Fruit fly (Drosophila melanogaster) whole organism: ENCODE results near the gene Rad9.

Experiments used
- CG8478 ChIP-seq: fragments of >200 bp; optimal IDR thresholded peaks from 2 replicates; lab custom pipeline; 2018; ENCODE audit warnings: inconsistent platforms
- Dll ChIP-seq: fragments of >200 bp; optimal IDR thresholded peaks from 2 replicates; lab custom pipeline; 2017
- EcR ChIP-seq, 2 experiments: fragments of >200 bp; optimal IDR thresholded peaks; 2 replicates each; lab custom pipeline; 2017; ENCODE audit warnings: missing biosample characterization in 2 of 2, missing genetic modification characterization in 2 of 2, missing genetic modification reagents in 2 of 2
- pan ChIP-seq: fragments of >200 bp; optimal IDR thresholded peaks from 2 replicates; lab custom pipeline; 2017
- psq ChIP-seq: fragments of >200 bp; optimal IDR thresholded peaks from 2 replicates; lab custom pipeline; 2017
- usp ChIP-seq: fragments of >200 bp; optimal IDR thresholded peaks from 2 replicates; lab custom pipeline; 2017; ENCODE audit warnings: missing biosample characterization, missing genetic modification characterization, mixed read lengths

Rad9 gene

DNA sequence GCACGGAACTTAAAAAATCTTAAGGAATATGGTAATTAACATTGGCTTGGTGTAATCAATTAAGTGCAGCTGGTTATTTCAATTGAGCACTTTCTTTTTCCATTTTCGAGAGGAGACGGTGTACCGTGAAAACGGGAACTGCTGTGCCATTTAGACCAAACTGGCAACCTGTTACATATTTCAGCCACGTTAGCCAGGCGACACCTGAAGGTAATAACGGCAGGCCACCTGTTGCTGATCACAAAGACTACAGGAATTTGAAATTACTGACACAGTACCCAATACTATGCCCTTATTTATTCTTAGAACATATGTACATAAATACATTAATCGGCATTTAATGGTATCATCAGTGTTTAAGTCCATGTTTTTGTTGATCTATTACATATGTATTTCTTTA is 30.1 kb downstream of the Rad9 start:
- TF ChIP-seq pan (lab: Kevin White, UChicago) (no peak), EcR (GFP tag; optimal IDR thresholded peaks at IDR 0.05; lab: Kevin White, UChicago) (no peak), CG8478 (lab: Kevin White, UChicago) (no peak), Dll (lab: Kevin White, UChicago) (no peak), psq (lab: Kevin White, UChicago) (no peak), usp (GFP tag; lab: Kevin White, UChicago) (no peak)

DNA sequence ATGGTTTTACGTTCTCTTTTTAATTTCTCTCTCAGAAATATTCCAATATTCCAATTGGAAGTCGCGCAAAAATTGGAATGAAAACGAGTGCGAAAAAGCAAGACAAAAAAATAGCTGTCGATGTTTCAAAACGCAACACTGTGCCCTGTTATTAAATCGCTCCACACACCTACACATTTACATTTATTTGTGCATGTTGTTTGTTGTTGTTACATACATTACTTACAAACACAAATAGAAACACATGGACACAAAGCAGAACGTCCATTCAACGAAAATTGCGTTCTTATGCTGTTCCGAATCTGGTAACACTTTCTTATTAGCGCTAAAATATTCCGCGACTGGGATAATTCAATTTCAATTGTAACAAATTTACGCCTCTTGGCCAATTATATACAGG is 31.1 kb downstream of the Rad9 start:
- TF ChIP-seq usp (GFP tag; lab: Kevin White, UChicago) (no peak), CG8478 (lab: Kevin White, UChicago) (no peak)

DNA sequence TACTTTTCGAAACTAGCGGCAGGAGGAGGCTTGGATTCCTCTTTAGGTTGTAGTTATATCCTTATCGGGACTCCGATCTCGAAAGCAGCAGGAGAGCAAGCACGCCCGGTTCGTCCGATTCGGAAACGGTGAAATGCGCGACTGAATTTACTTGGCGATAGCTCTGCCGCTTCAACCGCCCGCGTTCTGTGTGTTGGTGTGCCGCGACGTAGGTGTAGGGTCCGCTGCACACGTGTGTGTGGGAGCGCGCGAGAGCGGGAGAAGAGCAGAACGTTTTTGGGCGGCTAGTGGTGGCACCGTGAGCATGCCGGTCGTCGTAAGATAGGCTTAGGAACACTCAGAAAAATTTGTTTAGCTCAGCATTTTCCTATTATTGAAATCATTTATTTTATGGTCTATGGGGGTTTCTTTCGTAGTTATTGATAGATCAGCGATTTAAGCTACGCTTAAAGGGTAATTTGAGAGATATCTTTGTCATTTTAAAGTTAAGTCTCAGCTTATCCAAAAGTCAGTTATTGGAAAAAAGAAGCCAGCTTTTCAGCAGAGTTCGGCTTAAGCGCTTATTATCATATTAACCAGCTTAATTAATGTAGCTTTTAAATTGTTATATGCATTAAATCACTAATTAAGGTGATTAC is 31.9 kb downstream of the Rad9 start:
- no peak for TF ChIP-seq Dll (lab: Kevin White, UChicago)
- TF ChIP-seq CG8478 (lab: Kevin White, UChicago) = no peak
- TF ChIP-seq pan (lab: Kevin White, UChicago) = no peak
- no peak for TF ChIP-seq EcR (GFP tag; optimal IDR thresholded peaks at IDR 0.05; lab: Kevin White, UChicago)

DNA sequence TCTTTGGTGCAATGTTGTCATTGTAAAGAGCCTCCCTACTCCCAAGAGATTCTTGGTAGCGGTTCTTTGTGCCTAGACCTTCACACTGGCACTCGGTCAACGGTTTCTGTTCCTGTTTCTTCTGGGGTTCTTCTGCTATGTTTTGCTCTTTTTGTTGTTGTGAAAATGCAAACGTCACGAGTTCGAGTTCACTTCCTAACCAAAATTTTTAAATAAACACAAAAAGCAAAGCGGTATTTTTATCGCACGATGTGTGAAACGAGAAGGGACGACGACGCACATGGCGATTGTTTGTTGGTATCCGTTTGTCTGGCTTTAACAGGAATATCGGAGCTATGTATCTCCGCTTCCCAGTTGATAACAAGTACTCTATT is 32.4 kb downstream of the Rad9 start:
- TF ChIP-seq psq (lab: Kevin White, UChicago) (no peak), EcR (GFP tag; optimal IDR thresholded peaks at IDR 0.05; lab: Kevin White, UChicago) (no peak), Dll (lab: Kevin White, UChicago) (no peak), CG8478 (lab: Kevin White, UChicago) (no peak), pan (lab: Kevin White, UChicago) (no peak), usp (GFP tag; lab: Kevin White, UChicago) (no peak)

DNA sequence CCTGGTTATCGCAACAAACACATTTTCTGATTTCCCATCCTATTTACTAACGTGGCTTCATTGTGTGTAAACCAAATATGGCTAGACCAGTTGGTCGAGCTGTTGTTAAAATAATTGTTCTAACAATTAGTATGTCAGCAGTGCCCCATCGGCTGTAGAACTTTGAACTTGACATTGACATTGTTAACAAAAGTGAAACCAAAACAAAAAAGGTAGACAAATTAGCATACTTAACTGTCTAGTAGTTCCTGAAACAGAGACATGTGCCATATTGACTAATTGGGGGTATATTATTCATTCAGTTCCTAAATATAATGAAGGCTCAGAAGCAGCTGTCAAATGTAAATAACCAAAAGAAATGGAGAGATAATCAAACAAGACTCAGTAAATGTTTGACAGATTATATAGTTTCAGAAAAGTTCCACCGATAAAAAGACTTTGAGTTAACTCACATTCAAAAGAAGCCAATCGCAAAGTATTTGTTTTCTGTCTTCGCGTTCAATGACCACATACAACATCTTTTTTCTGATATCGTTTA is 34.6 kb downstream of the Rad9 start:
- no peak for TF ChIP-seq EcR (GFP tag; optimal IDR thresholded peaks at IDR 0.05; lab: Kevin White, UChicago)

DNA sequence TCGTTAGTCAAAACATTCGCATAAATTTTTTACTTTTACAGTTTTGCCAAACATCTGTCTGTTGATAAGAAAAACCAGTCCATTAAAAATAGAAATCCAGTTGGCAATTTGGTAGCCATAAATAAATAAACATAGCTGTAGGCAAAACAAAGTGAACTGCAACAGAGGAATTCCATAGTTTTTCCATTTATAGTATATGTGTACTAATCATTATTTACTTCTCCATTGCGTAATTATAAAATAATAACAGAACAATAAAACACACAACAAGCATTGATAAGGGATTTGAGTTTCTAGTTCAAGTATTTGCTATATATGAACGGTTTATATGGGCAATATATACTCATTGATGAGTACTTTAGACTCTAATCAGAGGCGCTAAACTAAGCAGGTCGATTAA is 35.7 kb downstream of the Rad9 start:
- no peak for TF ChIP-seq CG8478 (lab: Kevin White, UChicago)
- no peak for TF ChIP-seq usp (GFP tag; lab: Kevin White, UChicago)
- TF ChIP-seq pan (lab: Kevin White, UChicago) = no peak
- no peak for TF ChIP-seq psq (lab: Kevin White, UChicago)
- TF ChIP-seq EcR (GFP tag; optimal IDR thresholded peaks at IDR 0.05; lab: Kevin White, UChicago) = no peak
- no peak for TF ChIP-seq Dll (lab: Kevin White, UChicago)

DNA sequence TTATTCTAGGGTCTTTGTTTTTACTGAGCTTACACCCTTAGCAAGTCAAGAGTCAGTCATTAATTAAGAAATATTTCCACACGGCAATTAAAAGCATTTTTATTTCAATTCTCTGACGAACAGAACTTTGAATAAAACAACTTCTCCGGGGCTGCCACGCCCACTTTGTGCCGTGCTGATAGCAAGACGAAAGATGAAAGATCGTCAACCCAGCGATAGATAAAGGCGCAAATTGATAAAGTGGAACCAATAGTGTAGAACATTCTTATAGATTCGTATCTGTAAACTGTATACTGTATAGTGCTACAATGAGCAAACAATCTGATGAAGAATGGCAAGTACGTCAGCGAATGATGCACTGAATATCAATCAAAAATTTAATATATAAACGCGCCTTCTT is 37.4 kb downstream of the Rad9 start:
- no peak for TF ChIP-seq pan (lab: Kevin White, UChicago)
- TF ChIP-seq usp (GFP tag; lab: Kevin White, UChicago) = no peak
- TF ChIP-seq psq (lab: Kevin White, UChicago) = no peak
- no peak for TF ChIP-seq Dll (lab: Kevin White, UChicago)
- no peak for TF ChIP-seq EcR (GFP tag; optimal IDR thresholded peaks at IDR 0.05; lab: Kevin White, UChicago)
- no peak for TF ChIP-seq CG8478 (lab: Kevin White, UChicago)

DNA sequence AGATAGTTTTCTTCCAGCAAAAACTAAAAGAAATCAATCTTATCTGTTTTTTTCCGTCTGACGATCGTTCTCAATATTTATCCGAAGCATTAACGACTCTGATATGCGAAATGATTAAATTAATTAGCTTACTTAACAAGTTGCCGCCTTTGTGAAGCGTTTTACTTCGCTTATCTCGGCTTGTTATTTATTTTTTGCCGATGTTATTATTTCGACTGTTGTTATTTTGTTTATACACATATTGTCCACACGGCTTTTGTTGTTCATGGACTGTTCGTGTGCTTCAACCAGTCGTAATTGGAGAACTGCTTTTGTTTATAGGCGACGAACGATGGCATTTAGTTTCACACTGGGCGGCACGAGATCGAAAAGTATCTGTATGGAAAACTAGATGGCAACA is 39.1 kb downstream of the Rad9 start:
- TF ChIP-seq pan (lab: Kevin White, UChicago) (no peak), CG8478 (lab: Kevin White, UChicago) (no peak)

DNA sequence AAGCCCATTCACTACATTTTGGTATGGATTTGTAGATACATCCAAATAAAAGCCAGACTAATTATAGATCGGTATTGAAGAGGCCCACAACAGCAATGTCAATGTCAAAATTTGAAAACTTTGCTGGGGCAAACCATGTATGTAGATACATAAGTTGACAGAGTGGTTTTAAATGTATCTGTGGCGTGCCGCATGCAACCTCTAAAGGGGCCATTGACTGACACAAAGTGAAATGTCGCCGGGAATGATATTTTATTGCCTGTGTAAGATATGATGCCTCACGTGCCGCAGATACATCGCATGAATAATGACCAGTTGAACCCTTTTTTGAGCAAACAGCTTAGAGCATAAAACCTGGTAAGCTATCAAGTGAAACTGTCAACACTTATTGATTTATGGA is 39.6 kb downstream of the Rad9 start:
- TF ChIP-seq EcR (GFP tag; optimal IDR thresholded peaks at IDR 0.05; lab: Kevin White, UChicago) (peak in 1 of 2 experiments; percentile 22), psq (lab: Kevin White, UChicago) (no peak), usp (GFP tag; lab: Kevin White, UChicago) (no peak)

DNA sequence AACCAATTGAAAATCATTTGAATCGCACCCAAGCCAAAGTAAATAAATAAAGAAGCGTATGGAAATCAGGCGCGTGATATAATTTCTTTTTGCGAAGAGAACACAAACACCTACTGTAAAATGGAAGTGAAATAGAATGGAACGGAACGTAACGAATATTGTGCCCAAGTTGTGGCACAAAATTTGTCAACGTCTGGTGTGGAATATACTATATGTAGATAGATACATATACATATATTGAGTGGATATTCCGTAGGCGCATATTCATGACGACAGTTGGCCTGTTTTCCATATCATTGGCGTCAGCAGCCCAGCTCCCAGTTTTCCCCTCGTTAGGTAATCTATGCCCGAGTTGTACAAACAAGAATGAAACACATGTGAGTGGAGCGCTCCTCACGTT is 40.2 kb downstream of the Rad9 start:
- TF ChIP-seq usp (GFP tag; lab: Kevin White, UChicago) (no peak), Dll (lab: Kevin White, UChicago) (no peak), psq (lab: Kevin White, UChicago) (no peak), EcR (GFP tag; optimal IDR thresholded peaks at IDR 0.05; lab: Kevin White, UChicago) (no peak), CG8478 (lab: Kevin White, UChicago) (no peak), pan (lab: Kevin White, UChicago) (no peak)

DNA sequence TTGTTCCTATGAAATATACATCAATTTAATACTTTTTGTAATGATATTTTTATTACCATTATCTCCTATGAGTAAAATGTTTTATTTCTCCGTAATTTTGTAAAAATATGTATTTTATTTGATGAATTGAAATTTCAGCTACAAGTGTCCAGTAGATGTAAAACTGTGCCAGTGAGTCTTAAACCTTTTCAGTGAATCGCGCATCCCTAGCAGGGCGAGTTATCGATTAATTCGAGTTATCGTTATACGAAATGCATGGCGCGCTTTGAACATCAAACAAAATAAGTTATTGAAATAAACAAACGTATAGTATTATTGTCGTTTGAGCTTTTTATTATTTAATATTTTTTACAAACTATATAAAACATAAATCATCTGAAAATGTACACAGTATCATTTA is 44.0 kb downstream of the Rad9 start:
- TF ChIP-seq pan (lab: Kevin White, UChicago) (no peak), Dll (lab: Kevin White, UChicago) (no peak), psq (lab: Kevin White, UChicago) (no peak), CG8478 (lab: Kevin White, UChicago) (no peak), EcR (GFP tag; optimal IDR thresholded peaks at IDR 0.05; lab: Kevin White, UChicago) (no peak), usp (GFP tag; lab: Kevin White, UChicago) (no peak)

DNA sequence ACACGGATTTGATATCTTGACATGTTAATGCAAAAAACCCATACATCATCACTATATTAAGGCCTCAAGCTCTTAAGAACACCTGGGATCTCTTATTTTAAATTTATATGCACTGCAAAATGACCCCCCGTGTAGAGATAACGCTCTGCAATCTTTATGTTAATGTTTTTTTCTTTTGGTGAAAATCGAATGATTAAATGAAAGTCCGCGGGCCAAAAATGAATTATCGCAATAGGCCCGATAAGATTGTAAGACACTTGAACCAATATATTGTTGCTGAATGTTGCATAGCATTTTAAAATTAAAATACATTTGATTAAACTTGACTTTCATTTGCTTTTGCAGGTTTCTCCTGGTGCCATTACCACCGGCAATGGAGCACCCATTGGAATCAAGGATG is 46.4 kb downstream of the Rad9 start:
- TF ChIP-seq Dll (lab: Kevin White, UChicago) = no peak

DNA sequence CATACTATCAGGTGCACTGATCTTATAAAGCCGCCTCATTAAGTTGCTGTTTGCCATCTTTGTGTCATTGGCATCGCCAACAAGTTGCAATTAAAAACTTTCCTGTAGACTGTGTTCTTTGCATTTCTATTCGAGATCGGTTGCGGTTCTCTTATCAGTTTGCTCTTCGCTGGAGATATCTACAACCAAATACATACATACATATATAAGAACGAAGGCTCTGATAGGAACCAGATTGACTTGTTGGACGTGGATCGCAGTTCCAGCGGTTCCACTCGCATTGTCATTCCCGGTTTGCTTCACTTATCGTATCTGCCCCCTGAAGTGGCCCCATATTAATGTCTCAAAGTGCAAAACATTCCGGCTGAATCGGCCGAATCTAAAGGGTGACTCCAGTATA is 47.5 kb downstream of the Rad9 start:
- TF ChIP-seq EcR (GFP tag; optimal IDR thresholded peaks at IDR 0.05; lab: Kevin White, UChicago) (no peak), CG8478 (lab: Kevin White, UChicago) (no peak), usp (GFP tag; lab: Kevin White, UChicago) (no peak), psq (lab: Kevin White, UChicago) (no peak), Dll (lab: Kevin White, UChicago) (no peak), pan (lab: Kevin White, UChicago) (no peak)
